Fruit fly (Drosophila melanogaster): ENCODE measurements around the gene rk.

DNA sequence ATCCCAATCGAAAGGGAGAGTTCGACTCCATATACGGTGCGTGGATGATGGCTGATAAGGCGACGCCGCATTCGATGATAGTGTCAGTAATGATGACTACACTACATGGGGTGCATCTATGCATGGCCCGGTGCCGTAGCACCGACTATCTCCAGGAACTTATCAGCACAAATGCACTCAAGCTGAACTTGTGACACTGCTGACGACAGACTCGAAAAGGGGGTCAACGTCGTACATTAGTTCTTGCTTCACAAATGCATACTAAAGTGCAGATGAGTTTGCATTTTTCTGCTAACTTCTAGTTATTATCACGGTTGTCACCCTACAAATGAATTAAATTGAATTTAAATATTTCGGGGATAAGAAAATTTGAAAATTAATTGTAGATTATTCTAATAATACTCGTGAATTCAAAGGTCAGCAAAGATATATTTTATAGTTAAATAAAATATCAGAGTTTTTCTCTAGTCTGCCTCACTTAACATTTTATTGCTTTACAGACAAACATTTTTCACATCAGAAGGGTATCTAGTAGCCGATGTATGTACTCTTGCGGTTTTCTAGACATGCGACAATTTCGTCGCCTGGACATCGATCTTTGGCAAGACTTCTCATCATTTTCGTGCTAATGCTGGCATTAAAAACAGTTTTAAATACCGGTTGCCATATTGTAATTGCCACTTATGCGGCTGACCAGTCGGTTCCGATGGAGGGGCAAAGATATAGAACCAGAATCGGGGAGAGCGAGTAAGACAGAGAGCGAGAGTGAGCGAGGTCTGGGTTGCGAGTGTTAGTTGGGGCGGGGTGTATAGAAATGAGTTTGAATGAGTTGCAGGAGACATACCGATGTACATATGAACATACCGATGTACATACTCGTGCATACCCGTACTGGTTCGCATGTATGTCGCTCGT is 22.3 kb upstream of the rk start:
- TF ChIP-seq h (optimal IDR thresholded peaks at IDR 0.05) (no peak), insv (optimal IDR thresholded peaks at IDR 0.05) (no peak), psq (optimal IDR thresholded peaks at IDR 0.05) (no peak), Sin3A (optimal IDR thresholded peaks at IDR 0.05) (no peak), Myc (optimal IDR thresholded peaks at IDR 0.05) (no peak), ttk (optimal IDR thresholded peaks at IDR 0.05) (no peak)
